Fruit fly (Drosophila melanogaster): ENCODE results near the gene prd.

prd gene

dm6 chr2L:12114159-12114558 lies 28.5 kb upstream of the prd start, which contains the start of gene CG17211:
TSS of gene CG17211 (plus strand) at chr2L:12114360.
- TF ChIP-seq dmrt93B (GFP tag; optimal IDR thresholded peaks at IDR 0.05) (no peak), dsf (GFP tag; optimal IDR thresholded peaks at IDR 0.05; ENCODE audit: borderline replicate concordance) (no peak)

dm6 chr2L:12112943-12113557 lies 27.4 kb upstream of the prd start:
- TF ChIP-seq OdsH (GFP tag; optimal IDR thresholded peaks at IDR 0.05): peak; percentile 49
- TF ChIP-seq Mio (GFP tag; optimal IDR thresholded peaks at IDR 0.05): no peak
- no peak for TF ChIP-seq Rel (GFP tag; optimal IDR thresholded peaks at IDR 0.05)
- no peak for TF ChIP-seq Rel (tag; optimal IDR thresholded peaks at IDR 0.05)
- no peak for TF ChIP-seq sage (GFP tag; optimal IDR thresholded peaks at IDR 0.05)
- peak; percentile 46 for TF ChIP-seq psq (GFP tag; optimal IDR thresholded peaks at IDR 0.05)
- peak in 1 of 2 experiments; percentile 21 for TF ChIP-seq foxo (GFP tag; optimal IDR thresholded peaks at IDR 0.05)
- TF ChIP-seq brk (GFP tag; optimal IDR thresholded peaks at IDR 0.05): no peak
- TF ChIP-seq rgr (GFP tag; optimal IDR thresholded peaks at IDR 0.05): peak; percentile 12
- no peak for TF ChIP-seq lola (GFP tag; optimal IDR thresholded peaks at IDR 0.05)
- TF ChIP-seq dsf (GFP tag; optimal IDR thresholded peaks at IDR 0.05; ENCODE audit: borderline replicate concordance): no peak
- TF ChIP-seq woc (GFP tag; optimal IDR thresholded peaks at IDR 0.05): peak; percentile 87
- TF ChIP-seq CG32264 (GFP tag; optimal IDR thresholded peaks at IDR 0.05): no peak
- peak; percentile 47 for TF ChIP-seq Sp1 (GFP tag; optimal IDR thresholded peaks at IDR 0.05)
- TF ChIP-seq dmrt93B (GFP tag; optimal IDR thresholded peaks at IDR 0.05): no peak
- TF ChIP-seq Hr78 (GFP tag; optimal IDR thresholded peaks at IDR 0.05): no peak
- peak; percentile 47 for TF ChIP-seq HLH106 (tag; optimal IDR thresholded peaks at IDR 0.05)
- TF ChIP-seq Dif (GFP tag; optimal IDR thresholded peaks at IDR 0.05; ENCODE audit: partially characterized antibody): no peak
- no peak for TF ChIP-seq Jra (GFP tag; optimal IDR thresholded peaks at IDR 0.05)
- TF ChIP-seq h (GFP tag; optimal IDR thresholded peaks at IDR 0.05): peak; percentile 45
- TF ChIP-seq Hnf4 (GFP tag; optimal IDR thresholded peaks at IDR 0.05): peak; percentile 39
- no peak for TF ChIP-seq CG9705 (GFP tag; optimal IDR thresholded peaks at IDR 0.05)
- TF ChIP-seq Hr83 (GFP tag; optimal IDR thresholded peaks at IDR 0.05; ENCODE audit: poor library complexity, severe bottlenecking): no peak
- TF ChIP-seq sv (GFP tag; optimal IDR thresholded peaks at IDR 0.05): no peak
- TF ChIP-seq CrebA (GFP tag; optimal IDR thresholded peaks at IDR 0.05; ENCODE audit: borderline replicate concordance): no peak
- TF ChIP-seq br (GFP tag; optimal IDR thresholded peaks at IDR 0.05): peak; percentile 56
- no peak for TF ChIP-seq pan (optimal IDR thresholded peaks at IDR 0.05)
- no peak for TF ChIP-seq N (GFP tag; optimal IDR thresholded peaks at IDR 0.05)
- TF ChIP-seq Abd-B (GFP tag; optimal IDR thresholded peaks at IDR 0.05): no peak
- peak; percentile 87 for TF ChIP-seq fru (GFP tag; optimal IDR thresholded peaks at IDR 0.05)
- TF ChIP-seq GATAd (GFP tag; optimal IDR thresholded peaks at IDR 0.05): no peak
- TF ChIP-seq usp (GFP tag; optimal IDR thresholded peaks at IDR 0.05): no peak
- no peak for TF ChIP-seq Dfd (GFP tag; optimal IDR thresholded peaks at IDR 0.05)
- peak; percentile 12 for TF ChIP-seq Myc (optimal IDR thresholded peaks at IDR 0.05)
- no peak for TF ChIP-seq jim (GFP tag; optimal IDR thresholded peaks at IDR 0.05)
- TF ChIP-seq Vsx2 (GFP tag; optimal IDR thresholded peaks at IDR 0.05; ENCODE audit: partially characterized antibody): no peak
- TF ChIP-seq tai (GFP tag; optimal IDR thresholded peaks at IDR 0.05): no peak
- peak; percentile 51 for TF ChIP-seq ey (GFP tag; optimal IDR thresholded peaks at IDR 0.05)
- TF ChIP-seq dl (GFP tag; optimal IDR thresholded peaks at IDR 0.05; ENCODE audit: insufficient read depth in 1 of 2, partially characterized antibody in 2 of 2): no peak

- TF ChIP-seq Hnf4 (GFP tag; optimal IDR thresholded peaks at IDR 0.05) (no peak), OdsH (GFP tag; optimal IDR thresholded peaks at IDR 0.05) (no peak), woc (GFP tag; optimal IDR thresholded peaks at IDR 0.05) (no peak), Jra (GFP tag; optimal IDR thresholded peaks at IDR 0.05) (no peak), h (GFP tag; optimal IDR thresholded peaks at IDR 0.05) (no peak), GATAd (GFP tag; optimal IDR thresholded peaks at IDR 0.05) (no peak), CrebA (GFP tag; optimal IDR thresholded peaks at IDR 0.05; ENCODE audit: borderline replicate concordance) (no peak), CG9705 (GFP tag; optimal IDR thresholded peaks at IDR 0.05) (no peak), rgr (GFP tag; optimal IDR thresholded peaks at IDR 0.05) (no peak), Hr83 (GFP tag; optimal IDR thresholded peaks at IDR 0.05; ENCODE audit: poor library complexity, severe bottlenecking) (no peak), N (GFP tag; optimal IDR thresholded peaks at IDR 0.05) (no peak), Hr78 (GFP tag; optimal IDR thresholded peaks at IDR 0.05) (no peak), Sp1 (GFP tag; optimal IDR thresholded peaks at IDR 0.05) (no peak), pan (optimal IDR thresholded peaks at IDR 0.05) (no peak), brk (GFP tag; optimal IDR thresholded peaks at IDR 0.05) (no peak), Vsx2 (GFP tag; optimal IDR thresholded peaks at IDR 0.05; ENCODE audit: partially characterized antibody) (no peak), CG32264 (GFP tag; optimal IDR thresholded peaks at IDR 0.05) (no peak), HLH106 (tag; optimal IDR thresholded peaks at IDR 0.05) (no peak), Abd-B (GFP tag; optimal IDR thresholded peaks at IDR 0.05) (no peak)
These were observed 25.2 kb upstream of the prd start, which contains the start of gene Phae2 for dm6 chr2L:12110810-12111209. TSS of gene Phae2 (plus strand) at chr2L:12111110.
